Worm (Caenorhabditis elegans) whole organism, early embryonic: ENCODE data around the gene ncx-8.

Experiments
- B0310.2 ChIP-seq: sonication (generic microtip); optimal IDR thresholded peaks from 2 replicates; lab custom pipeline; 2016; ENCODE audit warnings: mild to moderate bottlenecking, missing genetic modification characterization, missing compliant biosample characterization
- F13C5.2 ChIP-seq: sonication (generic microtip); optimal IDR thresholded peaks from 2 replicates; lab custom pipeline; 2017; ENCODE audit warnings: mild to moderate bottlenecking, missing genetic modification characterization, inconsistent platforms, missing compliant biosample characterization
- aly-1 ChIP-seq: sonication (generic microtip); optimal IDR thresholded peaks from 2 replicates; lab custom pipeline; 2016; ENCODE audit warnings: missing genetic modification characterization, missing compliant biosample characterization
- ama-1 ChIP-seq: fragments of 150-350 bp; optimal IDR thresholded peaks from 2 replicates; lab custom pipeline; 2014
- ceh-13 ChIP-seq: fragments of 200-800 bp; sonication (Bioruptor generic); optimal IDR thresholded peaks from 2 replicates; lab custom pipeline; 2018; ENCODE audit warnings: mild to moderate bottlenecking, missing genetic modification characterization, missing compliant biosample characterization
- ceh-36 ChIP-seq: sonication (generic microtip); optimal IDR thresholded peaks from 2 replicates; lab custom pipeline; 2016; ENCODE audit warnings: missing genetic modification characterization, inconsistent platforms, missing compliant biosample characterization
- ets-7 ChIP-seq: sonication (generic microtip); optimal IDR thresholded peaks from 2 replicates; lab custom pipeline; 2016; ENCODE audit warnings: missing genotype, missing genetic modification characterization, missing compliant biosample characterization
- flt-1 ChIP-seq: fragments of 200-800 bp; sonication (Bioruptor generic); IDR thresholded peaks from 2 replicates; pipeline ENCODE4 v1.3.6; 2022; ENCODE audit warnings: missing genetic modification characterization, missing compliant biosample characterization
- hmbx-1 ChIP-seq: sonication (generic microtip); optimal IDR thresholded peaks from 2 replicates; lab custom pipeline; 2016; ENCODE audit warnings: mild to moderate bottlenecking, missing genetic modification characterization, missing compliant biosample characterization
- hmg-4 ChIP-seq: fragments of 200-800 bp; sonication (Bioruptor generic); optimal IDR thresholded peaks from 2 replicates; lab custom pipeline; 2018; ENCODE audit warnings: mild to moderate bottlenecking, missing genetic modification characterization, missing compliant biosample characterization
- hnd-1 ChIP-seq: sonication (generic microtip); optimal IDR thresholded peaks from 2 replicates; lab custom pipeline; 2016; ENCODE audit warnings: missing genetic modification characterization, missing compliant biosample characterization
- pes-1 ChIP-seq: fragments of 200-800 bp; sonication (Bioruptor generic); IDR thresholded peaks from 2 replicates; pipeline ENCODE4 v1.3.6; 2022; ENCODE audit warnings: missing genetic modification reagents, missing genetic modification characterization, missing compliant biosample characterization
- scrt-1 ChIP-seq: fragments of 200-800 bp; sonication (Bioruptor generic); IDR thresholded peaks from 2 replicates; pipeline ENCODE4 v1.3.6; 2022; ENCODE audit warnings: missing genetic modification characterization, missing compliant biosample characterization
- sea-1 ChIP-seq: fragments of 200-800 bp; sonication (Bioruptor generic); conservative IDR thresholded peaks from 2 replicates; pipeline ENCODE4 v1.3.6; 2022; ENCODE audit warnings: missing genetic modification characterization, missing compliant biosample characterization
- tbx-11 ChIP-seq: fragments of 200-800 bp; sonication (Bioruptor generic); IDR thresholded peaks from 2 replicates; pipeline ENCODE4 v1.3.6; 2022; ENCODE audit warnings: missing genetic modification characterization, missing compliant biosample characterization
- tbx-37 ChIP-seq: fragments of 200-800 bp; sonication (Bioruptor generic); conservative IDR thresholded peaks from 2 replicates; pipeline ENCODE4 v1.3.6; 2022; ENCODE audit warnings: missing genetic modification reagents, missing genetic modification characterization, missing compliant biosample characterization
- tra-4 ChIP-seq: sonication (generic microtip); optimal IDR thresholded peaks from 2 replicates; lab custom pipeline; 2017; ENCODE audit warnings: missing genetic modification characterization, missing compliant biosample characterization

Gene ncx-8

ce11 chrV:4987097-4987496 lies at the start of gene ncx-8:
ncx-8 (minus strand) TSS chrV:4987197.
- TF ChIP-seq sea-1: no peak
- no peak for TF ChIP-seq ceh-13
- no peak for TF ChIP-seq hmg-4 (GFP tag; lab: Kevin White, UChicago)
- no peak for TF ChIP-seq ceh-36 (tag; lab: Kevin White, UChicago)
- TF ChIP-seq B0310.2 (tag; lab: Kevin White, UChicago): no peak
- TF ChIP-seq aly-1: no peak
- no peak for TF ChIP-seq ama-1 (lab: Kevin White, UChicago)
- TF ChIP-seq pes-1 (GFP tag; lab: Robert Waterston, UW): no peak
- no peak for TF ChIP-seq hnd-1 (tag; lab: Kevin White, UChicago)

ce11 chrV:5036364-5036763 lies 49.4 kb upstream of the ncx-8 start, which contains the start of gene K11D12.7:
K11D12.7 (minus strand) TSS chrV:5036464.
- no peak for TF ChIP-seq pes-1 (GFP tag; lab: Robert Waterston, UW)
- TF ChIP-seq tbx-37 (GFP tag; lab: Robert Waterston, UW): no peak
- TF ChIP-seq sea-1: no peak
- no peak for TF ChIP-seq ceh-13
- no peak for TF ChIP-seq aly-1
- no peak for TF ChIP-seq ama-1 (lab: Kevin White, UChicago)

ce11 chrV:5035058-5035457 lies 48.1 kb upstream of the ncx-8 start, which contains the start of gene K11D12.6:
K11D12.6 (minus strand) TSS chrV:5035158.
- TF ChIP-seq pes-1 (GFP tag; lab: Robert Waterston, UW) (no peak), flt-1 (GFP tag; lab: Robert Waterston, UW) (no peak), ama-1 (lab: Kevin White, UChicago) (no peak), hmg-4 (GFP tag; lab: Kevin White, UChicago) (no peak)

ce11 chrV:5033099-5033498 lies 46.1 kb upstream of the ncx-8 start, which contains the start of gene K11D12.13:
K11D12.13 (plus strand) TSS chrV:5033399.
- TF ChIP-seq pes-1 (GFP tag; lab: Robert Waterston, UW) (no peak), tbx-11 (GFP tag; lab: Robert Waterston, UW) (no peak), hnd-1 (tag; lab: Kevin White, UChicago) (no peak), ceh-36 (tag; lab: Kevin White, UChicago) (no peak), ets-7 (tag; lab: Kevin White, UChicago) (no peak), ceh-13 (no peak), aly-1 (no peak), ama-1 (lab: Kevin White, UChicago) (no peak)

ce11 chrV:5032176-5032575 lies 45.2 kb upstream of the ncx-8 start:
- TF ChIP-seq scrt-1 (no peak), aly-1 (no peak), B0310.2 (tag; lab: Kevin White, UChicago) (no peak), sea-1 (no peak), pes-1 (GFP tag; lab: Robert Waterston, UW) (no peak), tbx-37 (GFP tag; lab: Robert Waterston, UW) (no peak), tra-4 (tag; lab: Kevin White, UChicago) (no peak), ceh-36 (tag; lab: Kevin White, UChicago) (no peak), hmg-4 (GFP tag; lab: Kevin White, UChicago) (no peak), ceh-13 (no peak)

- TF ChIP-seq tbx-11 (GFP tag; lab: Robert Waterston, UW): no peak
- no peak for TF ChIP-seq sea-1
- TF ChIP-seq aly-1: no peak
- no peak for TF ChIP-seq scrt-1
- no peak for TF ChIP-seq B0310.2 (tag; lab: Kevin White, UChicago)
- TF ChIP-seq ama-1 (lab: Kevin White, UChicago): no peak
- no peak for TF ChIP-seq ets-7 (tag; lab: Kevin White, UChicago)
Measured at ce11 chrV:5031764-5032163, 44.8 kb upstream of the ncx-8 start.

ce11 chrV:5030715-5031114 lies 43.7 kb upstream of the ncx-8 start, which contains the start of gene swt-7:
swt-7 (minus strand) TSS chrV:5030815.
- TF ChIP-seq flt-1 (GFP tag; lab: Robert Waterston, UW) (no peak), F13C5.2 (tag; lab: Kevin White, UChicago) (no peak), aly-1 (no peak), tra-4 (tag; lab: Kevin White, UChicago) (no peak), ceh-36 (tag; lab: Kevin White, UChicago) (no peak), pes-1 (GFP tag; lab: Robert Waterston, UW) (no peak), ceh-13 (no peak), hmg-4 (GFP tag; lab: Kevin White, UChicago) (no peak), ama-1 (lab: Kevin White, UChicago) (no peak), hmbx-1 (tag; lab: Kevin White, UChicago) (no peak), hnd-1 (tag; lab: Kevin White, UChicago) (no peak), sea-1 (no peak), tbx-37 (GFP tag; lab: Robert Waterston, UW) (no peak), ets-7 (tag; lab: Kevin White, UChicago) (no peak), B0310.2 (tag; lab: Kevin White, UChicago) (no peak), tbx-11 (GFP tag; lab: Robert Waterston, UW) (no peak), scrt-1 (no peak)

ce11 chrV:5030212-5030611 lies 43.2 kb upstream of the ncx-8 start:
- TF ChIP-seq flt-1 (GFP tag; lab: Robert Waterston, UW): no peak

- TF ChIP-seq pes-1 (GFP tag; lab: Robert Waterston, UW) (no peak), ets-7 (tag; lab: Kevin White, UChicago) (no peak), B0310.2 (tag; lab: Kevin White, UChicago) (no peak)
Measured at ce11 chrV:5027640-5028039, 40.6 kb upstream of the ncx-8 start, which contains the start of gene cpt-4. cpt-4 (minus strand) TSS chrV:5027723.
